Fruit fly (Drosophila melanogaster) whole organism, embryonic: ENCODE data around the gene P5CDh1.
A peak's percentile ranks its signal among the peaks of the same experiment; 100 is the strongest.

Source experiments
- Atf-2 ChIP-seq: fragments of 200-800 bp; sonication (Bioruptor generic); optimal IDR thresholded peaks from 2 replicates; lab custom pipeline; 2016; ENCODE audit warnings: missing biosample characterization, missing genetic modification characterization
- CG10274 ChIP-seq: fragments of 200-800 bp; sonication (Bioruptor generic); optimal IDR thresholded peaks from 3 replicates; lab custom pipeline; 2017; ENCODE audit warnings: missing biosample characterization, mild to moderate bottlenecking, missing genetic modification characterization
- CG10431 ChIP-seq: fragments of 200-800 bp; sonication (Bioruptor generic); optimal IDR thresholded peaks from 3 replicates; lab custom pipeline; 2018; ENCODE audit warnings: missing biosample characterization, mild to moderate bottlenecking, missing genetic modification characterization
- CG12104 ChIP-seq: fragments of 200-800 bp; sonication (Bioruptor generic); optimal IDR thresholded peaks from 3 replicates; lab custom pipeline; 2016; ENCODE audit warnings: missing biosample characterization, missing genetic modification characterization
- CG13123 ChIP-seq: fragments of 200-800 bp; sonication (Bioruptor generic); optimal IDR thresholded peaks from 2 replicates; lab custom pipeline; 2016; ENCODE audit warnings: missing biosample characterization, missing genetic modification characterization
- CG13624 ChIP-seq: fragments of 200-800 bp; sonication (Bioruptor generic); optimal IDR thresholded peaks from 2 replicates; lab custom pipeline; 2016; ENCODE audit warnings: missing biosample characterization, missing genetic modification characterization
- CG15011 ChIP-seq: fragments of 200-800 bp; sonication (Bioruptor generic); optimal IDR thresholded peaks from 3 replicates; lab custom pipeline; 2018; ENCODE audit warnings: missing biosample characterization, mild to moderate bottlenecking, missing genetic modification characterization
- CG1647 ChIP-seq: fragments of 200-800 bp; sonication (Bioruptor generic); optimal IDR thresholded peaks from 3 replicates; lab custom pipeline; 2016; ENCODE audit warnings: missing biosample characterization, missing genetic modification characterization
- CG17612 ChIP-seq: fragments of 200-800 bp; sonication (Bioruptor generic); IDR thresholded peaks from 2 replicates; pipeline ENCODE4 v1.3.6; 2022; ENCODE audit warnings: missing biosample characterization, missing genetic modification characterization
- CG1792 ChIP-seq: fragments of 200-800 bp; sonication (Bioruptor generic); optimal IDR thresholded peaks from 2 replicates; lab custom pipeline; 2016; ENCODE audit warnings: missing biosample characterization, missing genetic modification characterization
- CG31365 ChIP-seq: fragments of 200-800 bp; sonication (Bioruptor generic); optimal IDR thresholded peaks from 2 replicates; lab custom pipeline; 2018; ENCODE audit warnings: missing biosample characterization, mild to moderate bottlenecking, missing genetic modification characterization
- CG32772 ChIP-seq: fragments of 200-800 bp; sonication (Bioruptor generic); IDR thresholded peaks from 2 replicates; pipeline ENCODE4 v1.3.6; 2022; ENCODE audit warnings: missing biosample characterization, missing genetic modification characterization
- CG3407 ChIP-seq: fragments of 200-800 bp; sonication (Bioruptor generic); optimal IDR thresholded peaks from 2 replicates; lab custom pipeline; 2018; ENCODE audit warnings: missing biosample characterization, mild to moderate bottlenecking, missing genetic modification characterization
- CG3726 ChIP-seq: fragments of 200-800 bp; sonication (Bioruptor generic); IDR thresholded peaks from 3 replicates; pipeline ENCODE4, ENCODE4 v1.3.6; 2022; ENCODE audit warnings: missing biosample characterization, missing genetic modification characterization
- CG4617 ChIP-seq: fragments of 200-800 bp; sonication (Bioruptor generic); optimal IDR thresholded peaks from 3 replicates; lab custom pipeline; 2016; ENCODE audit warnings: missing biosample characterization, missing genetic modification characterization, borderline replicate concordance
- CG6654 ChIP-seq: fragments of 200-800 bp; sonication (Bioruptor generic); optimal IDR thresholded peaks from 2 replicates; lab custom pipeline; 2017; ENCODE audit warnings: missing biosample characterization, mild to moderate bottlenecking, missing genetic modification characterization
- CG7271 ChIP-seq: fragments of 200-800 bp; sonication (Bioruptor generic); optimal IDR thresholded peaks from 2 replicates; lab custom pipeline; 2018; ENCODE audit warnings: missing biosample characterization, mild to moderate bottlenecking, missing genetic modification characterization, moderate library complexity
- CG8478 ChIP-seq: fragments of >200 bp; optimal IDR thresholded peaks from 2 replicates; lab custom pipeline; 2018
- CG8924 ChIP-seq: fragments of 200-800 bp; optimal IDR thresholded peaks from 3 replicates; lab custom pipeline; 2019; ENCODE audit warnings: missing biosample characterization, mild to moderate bottlenecking, missing genetic modification characterization, moderate library complexity
- CG9727 ChIP-seq: fragments of 200-800 bp; sonication (Bioruptor generic); optimal IDR thresholded peaks from 3 replicates; lab custom pipeline; 2017; ENCODE audit warnings: missing biosample characterization, mild to moderate bottlenecking, missing genetic modification characterization
- Dek ChIP-seq: fragments of 200-800 bp; sonication (Bioruptor generic); optimal IDR thresholded peaks from 3 replicates; lab custom pipeline; 2019; ENCODE audit warnings: missing biosample characterization, mild to moderate bottlenecking, missing genetic modification characterization, moderate library complexity
- Dip2 ChIP-seq: fragments of 200-800 bp; sonication (Bioruptor generic); IDR thresholded peaks from 2 replicates; pipeline ENCODE4 v1.3.6; 2022; ENCODE audit warnings: missing biosample characterization, missing genetic modification characterization
- Doc3 ChIP-seq: fragments of 200-800 bp; sonication (Bioruptor generic); IDR thresholded peaks from 3 replicates; pipeline ENCODE4 v1.3.6; 2022; ENCODE audit warnings: missing biosample characterization, missing genetic modification characterization; ENCODE audit not compliant: partially characterized antibody
- Ets97D ChIP-seq: fragments of 200-800 bp; sonication (Bioruptor generic); optimal IDR thresholded peaks from 3 replicates; lab custom pipeline; 2016; ENCODE audit warnings: missing biosample characterization, missing genetic modification characterization
- Gsc ChIP-seq: fragments of 200-800 bp; sonication (Bioruptor generic); IDR thresholded peaks from 2 replicates; pipeline ENCODE4 v1.3.6; 2022; ENCODE audit warnings: missing biosample characterization, missing genetic modification characterization
- HLH3B ChIP-seq: fragments of 200-800 bp; sonication (Bioruptor generic); IDR thresholded peaks from 2 replicates; pipeline ENCODE4 v1.3.6; 2022; ENCODE audit warnings: missing biosample characterization, missing genetic modification characterization
- Hmr ChIP-seq: fragments of 200-800 bp; sonication (Bioruptor generic); optimal IDR thresholded peaks from 3 replicates; lab custom pipeline; 2017; ENCODE audit warnings: mild to moderate bottlenecking, missing biosample characterization, missing genetic modification reagents, missing genetic modification characterization
- Jarid2 ChIP-seq: fragments of 200-800 bp; sonication (Bioruptor generic); optimal IDR thresholded peaks from 3 replicates; lab custom pipeline; 2017; ENCODE audit warnings: mild to moderate bottlenecking, missing biosample characterization, missing genetic modification reagents, missing genetic modification characterization
- Opbp ChIP-seq: fragments of 200-800 bp; sonication (Bioruptor generic); IDR thresholded peaks from 3 replicates; pipeline ENCODE4 v1.3.6; 2022; ENCODE audit warnings: missing biosample characterization, missing genetic modification characterization; ENCODE audit not compliant: partially characterized antibody
- Side ChIP-seq: fragments of 200-800 bp; sonication (Bioruptor generic); optimal IDR thresholded peaks from 2 replicates; lab custom pipeline; 2016; ENCODE audit warnings: missing biosample characterization, missing genetic modification characterization
- Xrp1 ChIP-seq: fragments of 200-800 bp; sonication (Bioruptor generic); IDR thresholded peaks from 2 replicates; pipeline ENCODE4 v1.3.6; 2022; ENCODE audit warnings: missing biosample characterization, missing genetic modification characterization
- ac ChIP-seq: fragments of 200-800 bp; sonication (Bioruptor generic); optimal IDR thresholded peaks from 3 replicates; lab custom pipeline; 2017; ENCODE audit warnings: missing biosample characterization, mild to moderate bottlenecking, missing genetic modification characterization
- ase ChIP-seq: fragments of 200-800 bp; sonication (Bioruptor generic); IDR thresholded peaks from 3 replicates; pipeline ENCODE4 v1.3.6; 2022; ENCODE audit warnings: missing biosample characterization, missing genetic modification characterization
- exex ChIP-seq: fragments of 200-800 bp; sonication (Bioruptor generic); optimal IDR thresholded peaks from 4 replicates; lab custom pipeline; 2018; ENCODE audit warnings: missing biosample characterization, mild to moderate bottlenecking, missing genetic modification characterization, moderate library complexity
- gem ChIP-seq: fragments of 200-800 bp; sonication (Bioruptor generic); optimal IDR thresholded peaks from 2 replicates; lab custom pipeline; 2019; ENCODE audit warnings: missing biosample characterization, mild to moderate bottlenecking, missing genetic modification characterization, moderate library complexity
- gfzf ChIP-seq: fragments of 200-800 bp; sonication (Bioruptor generic); optimal IDR thresholded peaks from 2 replicates; lab custom pipeline; 2016; ENCODE audit warnings: missing biosample characterization, mild to moderate bottlenecking, missing genetic modification characterization, moderate library complexity
- gsb ChIP-seq: fragments of 200-800 bp; sonication (Bioruptor generic); IDR thresholded peaks from 2 replicates; pipeline ENCODE4 v1.3.6; 2022; ENCODE audit warnings: missing biosample characterization, missing genetic modification characterization
- hbn ChIP-seq: fragments of 200-800 bp; sonication (Bioruptor generic); IDR thresholded peaks from 2 replicates; pipeline ENCODE4 v1.3.6; 2022; ENCODE audit warnings: missing biosample characterization, missing genetic modification characterization; ENCODE audit not compliant: partially characterized antibody
- hkb ChIP-seq, 2 experiments: fragments of 200-800 bp in 1 of 2; fragments of >200 bp in 1 of 2; sonication (Bioruptor generic) in 1 of 2; IDR thresholded peaks in 1 of 2; optimal IDR thresholded peaks in 1 of 2; 2 replicates each; pipeline versions ENCODE4 v1.3.6 to Lab custom; 2017 to 2022; ENCODE audit warnings: missing biosample characterization in 1 of 2, missing genetic modification characterization in 1 of 2
- lilli ChIP-seq: fragments of 200-800 bp; sonication (Bioruptor generic); optimal IDR thresholded peaks from 3 replicates; lab custom pipeline; 2016; ENCODE audit warnings: missing biosample characterization, missing genetic modification characterization
- lov ChIP-seq, 2 experiments: fragments of 200-800 bp in 1 of 2; fragments of >200 bp in 1 of 2; sonication (Bioruptor generic) in 1 of 2; IDR thresholded peaks in 1 of 2; optimal IDR thresholded peaks in 1 of 2; 2 replicates in 1 of 2; 3 replicates in 1 of 2; pipeline versions ENCODE4 v1.3.6 to Lab custom; 2017 to 2022; ENCODE audit warnings: missing biosample characterization in 1 of 2, missing genetic modification characterization in 1 of 2
- mam ChIP-seq: fragments of 200-800 bp; sonication (Bioruptor generic); optimal IDR thresholded peaks from 3 replicates; lab custom pipeline; 2016; ENCODE audit warnings: missing biosample characterization, missing genetic modification characterization
- pan ChIP-seq, 4 experiments: fragments of >200 bp in 3 of 4; fragments of 200-800 bp in 1 of 4; sonication (Bioruptor generic) in 1 of 4; optimal IDR thresholded peaks in 3 of 4; IDR thresholded peaks in 1 of 4; 2 replicates each; pipeline versions ENCODE4 v1.3.6 to Lab custom; 2017 to 2022; ENCODE audit warnings: missing biosample characterization in 2 of 4, missing genetic modification characterization in 2 of 4, mixed read lengths in 1 of 4
- pita ChIP-seq: fragments of 200-800 bp; sonication (Bioruptor generic); optimal IDR thresholded peaks from 2 replicates; lab custom pipeline; 2017; ENCODE audit warnings: missing biosample characterization, mild to moderate bottlenecking, missing genetic modification characterization
- pzg ChIP-seq: fragments of 200-800 bp; sonication (Bioruptor generic); optimal IDR thresholded peaks from 3 replicates; lab custom pipeline; 2018; ENCODE audit warnings: missing biosample characterization, mild to moderate bottlenecking, missing genetic modification characterization, moderate library complexity
- salm ChIP-seq: fragments of 200-800 bp; sonication (Bioruptor generic); optimal IDR thresholded peaks from 2 replicates; lab custom pipeline; 2018; ENCODE audit warnings: missing biosample characterization, mild to moderate bottlenecking, missing genetic modification characterization
- sima ChIP-seq: fragments of 200-800 bp; sonication (Bioruptor generic); optimal IDR thresholded peaks from 2 replicates; lab custom pipeline; 2016; ENCODE audit warnings: missing biosample characterization, missing genetic modification characterization
- tap ChIP-seq: fragments of 200-800 bp; optimal IDR thresholded peaks from 3 replicates; lab custom pipeline; 2019; ENCODE audit warnings: missing biosample characterization, mild to moderate bottlenecking, missing genetic modification characterization, moderate library complexity
- tna ChIP-seq: fragments of 200-800 bp; sonication (Bioruptor generic); IDR thresholded peaks from 2 replicates; pipeline ENCODE4 v1.3.6; 2022; ENCODE audit warnings: missing biosample characterization, missing genetic modification characterization; ENCODE audit not compliant: partially characterized antibody
- unpg ChIP-seq: fragments of 200-800 bp; sonication (Bioruptor generic); optimal IDR thresholded peaks from 3 replicates; lab custom pipeline; 2018; ENCODE audit warnings: missing biosample characterization, mild to moderate bottlenecking, missing genetic modification characterization, moderate library complexity

P5CDh1 gene

dm6 chr3L:21841079-21841478, at the start of gene P5CDh1:
P5CDh1 (minus strand) TSS chr3L:21841356.
- TF ChIP-seq exex (tag; lab: Kevin White, UChicago) (no peak), pita (GFP tag; lab: Kevin White, UChicago) (no peak), Doc3 (peak; percentile 77), CG1792 (peak; percentile 14), Opbp (GFP tag; lab: Robert Waterston, UW) (peak; percentile 90), Dek (no peak), CG3407 (GFP tag; lab: Kevin White, UChicago) (no peak), gem (tag; lab: Kevin White, UChicago) (no peak), CG13624 (GFP tag; lab: Kevin White, UChicago) (peak; percentile 57), Ets97D (GFP tag; lab: Kevin White, UChicago) (peak; percentile 86), HLH3B (GFP tag; lab: Robert Waterston, UW) (no peak), Atf-2 (no peak), tna (GFP tag; lab: Robert Waterston, UW) (peak; percentile 85), unpg (GFP tag; lab: Kevin White, UChicago) (no peak), CG4617 (GFP tag; lab: Kevin White, UChicago) (no peak), CG10274 (GFP tag; lab: Kevin White, UChicago) (no peak), CG10431 (GFP tag; lab: Kevin White, UChicago) (no peak), CG17612 (GFP tag; lab: Robert Waterston, UW) (no peak), CG32772 (GFP tag; lab: Robert Waterston, UW) (no peak), pzg (peak; percentile 91), Xrp1 (GFP tag; lab: Robert Waterston, UW) (peak; percentile 26; the same call in 1 of the 2 replicates), CG31365 (tag; lab: Kevin White, UChicago) (no peak), CG12104 (GFP tag; lab: Kevin White, UChicago) (no peak), sima (GFP tag; lab: Kevin White, UChicago) (no peak), pan (optimal IDR thresholded peaks at IDR 0.05; lab: Kevin White, UChicago) (no peak), pan (GFP tag; optimal IDR thresholded peaks at IDR 0.05 in 1 of 2, IDR thresholded peaks at IDR 0.05 in 1 of 2) (no peak), ase (GFP tag; lab: Robert Waterston, UW) (no peak), lilli (GFP tag; lab: Kevin White, UChicago) (peak; percentile 46), tap (tag; lab: Kevin White, UChicago) (no peak), Hmr (peak; percentile 1), Gsc (no peak), mam (GFP tag; lab: Kevin White, UChicago) (peak; percentile 60), gsb (GFP tag; lab: Robert Waterston, UW) (no peak), gfzf (GFP tag; lab: Kevin White, UChicago) (peak; percentile 55), CG6654 (no peak), Dip2 (no peak), ac (no peak), CG8478 (lab: Kevin White, UChicago) (no peak), CG3726 (GFP tag; lab: Robert Waterston, UW) (no peak), hkb (optimal IDR thresholded peaks at IDR 0.05; lab: Kevin White, UChicago) (no peak), hkb (GFP tag; IDR thresholded peaks at IDR 0.05; lab: Robert Waterston, UW) (no peak), Side (GFP tag; lab: Kevin White, UChicago) (peak; percentile 29), CG9727 (GFP tag; lab: Kevin White, UChicago) (no peak), hbn (GFP tag; lab: Robert Waterston, UW) (peak; percentile 88), CG13123 (no peak), Jarid2 (GFP tag; lab: Kevin White, UChicago) (peak; percentile 28), CG7271 (tag; lab: Kevin White, UChicago) (no peak), salm (tag; lab: Kevin White, UChicago) (no peak), CG8924 (no peak), CG15011 (GFP tag; lab: Kevin White, UChicago) (no peak), CG1647 (GFP tag; lab: Kevin White, UChicago) (no peak), lov (optimal IDR thresholded peaks at IDR 0.05; lab: Kevin White, UChicago) (no peak), lov (GFP tag; IDR thresholded peaks at IDR 0.05; lab: Robert Waterston, UW) (no peak)
